Worm (Caenorhabditis elegans) whole organism, L1 larva: ENCODE data around the gene F12E12.2.

ENCODE experiments used
- C34B4.2 ChIP-seq: sonication (generic microtip); optimal IDR thresholded peaks from 2 replicates; lab custom pipeline; 2017; ENCODE audit warnings: mild to moderate bottlenecking, missing genetic modification characterization, missing compliant biosample characterization
- dpl-1 ChIP-seq, 3 experiments: fragments of 150-350 bp in 2 of 3; sonication (generic microtip) in 1 of 3; optimal IDR thresholded peaks; 2 replicates each; lab custom pipeline; 2014 to 2017; ENCODE audit warnings: missing biosample characterization in 3 of 3, missing genetic modification characterization in 3 of 3, missing genetic modification reagents in 3 of 3
- elt-2 ChIP-seq: sonication (generic microtip); optimal IDR thresholded peaks from 2 replicates; lab custom pipeline; 2016; ENCODE audit warnings: missing genetic modification characterization, mild to moderate bottlenecking, inconsistent platforms, missing compliant biosample characterization, missing genetic modification reagents
- hpl-2 ChIP-seq: fragments of 150-350 bp; optimal IDR thresholded peaks from 2 replicates; lab custom pipeline; 2014; ENCODE audit warnings: missing biosample characterization, missing genetic modification reagents, missing genetic modification characterization
- lin-39 ChIP-seq: fragments of 150-350 bp; optimal IDR thresholded peaks from 2 replicates; lab custom pipeline; 2014; ENCODE audit warnings: missing biosample characterization, missing genetic modification reagents, missing genetic modification characterization
- mdl-1 ChIP-seq, 2 experiments: fragments of 150-350 bp; optimal IDR thresholded peaks; 2 replicates each; lab custom pipeline; 2014 to 2017; ENCODE audit warnings: missing biosample characterization in 2 of 2, missing genetic modification characterization in 2 of 2, inconsistent platforms in 1 of 2
- mep-1 ChIP-seq: fragments of 150-350 bp; optimal IDR thresholded peaks from 2 replicates; lab custom pipeline; 2014; ENCODE audit warnings: missing biosample characterization, missing genetic modification characterization
- nhr-11 ChIP-seq: fragments of 150-350 bp; optimal IDR thresholded peaks from 2 replicates; lab custom pipeline; 2014; ENCODE audit warnings: missing biosample characterization, missing genetic modification characterization
- zag-1 ChIP-seq: fragments of 150-350 bp; optimal IDR thresholded peaks from 2 replicates; lab custom pipeline; 2014; ENCODE audit warnings: missing biosample characterization, missing genetic modification characterization

DNA sequence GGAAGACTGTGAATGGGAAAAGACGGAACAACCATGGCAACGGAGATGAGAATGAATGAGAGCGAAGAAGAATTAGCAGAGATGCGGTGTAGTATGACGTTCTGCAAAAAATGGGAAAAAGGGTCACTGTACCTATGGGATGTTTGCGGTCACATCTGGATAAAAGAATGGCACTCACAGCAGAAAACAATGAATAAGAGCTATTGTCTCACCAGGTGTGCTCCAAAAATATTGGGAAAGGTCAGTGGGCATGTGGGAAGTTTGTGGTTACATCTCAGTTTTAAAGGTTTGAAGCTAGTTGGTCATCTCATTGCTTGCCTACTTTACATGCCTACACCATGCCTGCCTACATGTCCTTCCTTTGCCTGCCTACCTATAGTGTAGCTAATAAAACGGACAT, 10.9 kb downstream of the F12E12.2 start, which contains the start of gene fbxb-91:
- no peak for TF ChIP-seq nhr-11 (tag; lab: Kevin White, UChicago)
- no peak for TF ChIP-seq mep-1 (tag; lab: Kevin White, UChicago)
- no peak for TF ChIP-seq dpl-1 (GFP tag; optimal IDR thresholded peaks at IDR 0.05; lab: Kevin White, UChicago)
- TF ChIP-seq C34B4.2 (tag; lab: Kevin White, UChicago), result no peak
- TF ChIP-seq hpl-2 (GFP tag; lab: Kevin White, UChicago), result no peak
- TF ChIP-seq lin-39, result no peak
- TF ChIP-seq mdl-1 (tag; optimal IDR thresholded peaks at IDR 0.05; lab: Kevin White, UChicago), result no peak
- TF ChIP-seq elt-2, result no peak
- no peak for TF ChIP-seq zag-1 (tag; lab: Kevin White, UChicago)
